Worm (Caenorhabditis elegans) whole organism, mixed stage, embryonic: ENCODE measurements around the gene str-123.

ENCODE experiments used
- lsy-2 ChIP-seq: fragments of 150-350 bp; optimal IDR thresholded peaks from 2 replicates; lab custom pipeline; 2014; ENCODE audit warnings: missing biosample characterization, missing genetic modification characterization
- mab-5 ChIP-seq: fragments of 150-350 bp; optimal IDR thresholded peaks from 2 replicates; lab custom pipeline; 2014; ENCODE audit warnings: missing biosample characterization, missing genetic modification characterization
- mep-1 ChIP-seq: fragments of 150-350 bp; optimal IDR thresholded peaks from 2 replicates; lab custom pipeline; 2017; ENCODE audit warnings: missing biosample characterization, missing genetic modification reagents, missing genetic modification characterization, inconsistent platforms
- nhr-237 ChIP-seq: fragments of 150-350 bp; optimal IDR thresholded peaks from 2 replicates; lab custom pipeline; 2014; ENCODE audit warnings: missing biosample characterization, missing genetic modification characterization
- nhr-28 ChIP-seq: fragments of 150-350 bp; optimal IDR thresholded peaks from 2 replicates; lab custom pipeline; 2014; ENCODE audit warnings: missing biosample characterization, missing genetic modification characterization
- pha-4 ChIP-seq: fragments of 150-350 bp; optimal IDR thresholded peaks from 2 replicates; lab custom pipeline; 2018; ENCODE audit warnings: missing biosample characterization, missing genetic modification reagents, missing genetic modification characterization
- snpc-4 ChIP-seq: fragments of 150-350 bp; optimal IDR thresholded peaks from 2 replicates; lab custom pipeline; 2014; ENCODE audit warnings: missing biosample characterization, missing genetic modification characterization
- sptf-1 ChIP-seq: sonication (generic microtip); optimal IDR thresholded peaks from 2 replicates; lab custom pipeline; 2017; ENCODE audit warnings: mild to moderate bottlenecking, missing genetic modification characterization, moderate library complexity, missing compliant biosample characterization
- unc-39 ChIP-seq: fragments of 150-350 bp; optimal IDR thresholded peaks from 2 replicates; lab custom pipeline; 2014; ENCODE audit warnings: missing biosample characterization, missing genetic modification characterization
- zip-8 ChIP-seq: fragments of 150-350 bp; optimal IDR thresholded peaks from 2 replicates; lab custom pipeline; 2014; ENCODE audit warnings: missing biosample characterization, missing genetic modification characterization
- ztf-11 ChIP-seq: fragments of 150-350 bp; optimal IDR thresholded peaks from 2 replicates; lab custom pipeline; 2014; ENCODE audit warnings: missing biosample characterization, missing genetic modification characterization

DNA sequence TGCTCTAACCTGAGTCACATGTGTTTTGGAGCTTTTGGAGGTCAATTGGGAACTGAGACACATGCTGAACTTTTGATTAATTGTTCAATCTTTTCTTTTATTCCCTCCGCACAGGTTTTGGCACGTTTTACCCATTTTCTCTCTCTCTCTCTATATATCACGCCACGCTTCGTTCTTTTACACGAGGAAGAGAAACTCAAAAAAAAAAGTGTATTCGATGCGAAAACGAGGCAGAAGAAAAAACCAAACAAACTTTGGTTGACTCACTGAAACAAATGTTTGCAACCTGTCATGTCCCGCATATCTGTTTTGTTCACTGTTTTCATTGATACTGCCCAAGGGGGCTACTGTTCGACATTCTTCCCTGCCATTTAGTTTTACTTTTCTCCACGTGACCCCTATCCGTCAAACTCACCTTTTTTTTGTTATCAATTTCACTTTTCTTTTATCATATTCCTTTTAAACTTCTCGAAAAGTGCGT lies 28.8 kb upstream of the str-123 start:
- no peak for TF ChIP-seq mab-5
- TF ChIP-seq zip-8 (tag; lab: Kevin White, UChicago): no peak
- TF ChIP-seq nhr-28 (tag; lab: Kevin White, UChicago): no peak
- TF ChIP-seq ztf-11 (tag; lab: Kevin White, UChicago): no peak
- no peak for TF ChIP-seq mep-1 (tag; lab: Kevin White, UChicago)
- no peak for TF ChIP-seq snpc-4
- no peak for TF ChIP-seq pha-4
- TF ChIP-seq unc-39 (tag; lab: Kevin White, UChicago): no peak
- no peak for TF ChIP-seq sptf-1 (tag; lab: Kevin White, UChicago)
- no peak for TF ChIP-seq lsy-2 (tag; lab: Kevin White, UChicago)
- no peak for TF ChIP-seq nhr-237 (tag; lab: Kevin White, UChicago)
